Fruit fly (Drosophila melanogaster): ENCODE results near the gene CycJ.

DNA sequence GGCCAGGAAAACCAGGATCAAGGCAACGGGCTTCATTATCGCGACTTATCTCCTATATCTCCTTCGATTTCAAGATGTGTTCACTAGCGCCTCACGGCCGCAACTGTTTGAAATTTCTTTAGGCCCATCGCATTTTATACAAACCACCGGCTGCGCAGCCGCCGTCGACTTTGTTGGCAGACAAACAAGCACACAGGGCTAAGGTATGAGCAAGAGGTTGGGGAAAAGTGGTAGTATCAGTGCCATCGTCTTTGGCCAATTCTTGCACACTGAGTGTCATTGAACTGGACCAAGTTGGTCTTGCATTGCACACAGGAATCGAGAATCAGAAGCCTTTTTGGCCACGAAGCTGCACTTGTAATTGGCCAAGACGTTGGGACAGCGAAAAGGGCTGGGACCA lies 46.3 kb downstream of the CycJ start, which contains the start of gene ImpE2:
- TF ChIP-seq insv (optimal IDR thresholded peaks at IDR 0.05) = no peak
- TF ChIP-seq h (optimal IDR thresholded peaks at IDR 0.05) = no peak
- no peak for TF ChIP-seq psq (optimal IDR thresholded peaks at IDR 0.05)
- no peak for TF ChIP-seq ttk (optimal IDR thresholded peaks at IDR 0.05)
